Worm (Caenorhabditis elegans) whole organism, early embryonic: ENCODE results near the gene E02A10.3.

Source experiments
- F13C5.2 ChIP-seq: sonication (generic microtip); optimal IDR thresholded peaks from 2 replicates; lab custom pipeline; 2017; ENCODE audit warnings: mild to moderate bottlenecking, missing genetic modification characterization, inconsistent platforms, missing compliant biosample characterization
- ama-1 ChIP-seq: fragments of 150-350 bp; optimal IDR thresholded peaks from 2 replicates; lab custom pipeline; 2014
- ceh-13 ChIP-seq: fragments of 200-800 bp; sonication (Bioruptor generic); optimal IDR thresholded peaks from 2 replicates; lab custom pipeline; 2018; ENCODE audit warnings: mild to moderate bottlenecking, missing genetic modification characterization, missing compliant biosample characterization
- tra-4 ChIP-seq: sonication (generic microtip); optimal IDR thresholded peaks from 2 replicates; lab custom pipeline; 2017; ENCODE audit warnings: missing genetic modification characterization, missing compliant biosample characterization

ce11 chrV:12592379-12592778, 13.0 kb downstream of the E02A10.3 start, which contains the start of gene C14C10.2:
- no peak for TF ChIP-seq ama-1 (lab: Kevin White, UChicago)
- TF ChIP-seq F13C5.2 (tag; lab: Kevin White, UChicago): no peak
- TF ChIP-seq tra-4 (tag; lab: Kevin White, UChicago): no peak
- no peak for TF ChIP-seq ceh-13 (GFP tag; lab: Kevin White, UChicago)
